Fruit fly (Drosophila melanogaster) whole organism, prepupa: ENCODE results near the gene CG1812.
A peak's percentile ranks its signal among the peaks of the same experiment; 100 is the strongest.

Source experiments
- CG10669 ChIP-seq: fragments of 200-800 bp; sonication (Bioruptor generic); optimal IDR thresholded peaks from 3 replicates; lab custom pipeline; 2018; ENCODE audit warnings: missing biosample characterization, mild to moderate bottlenecking, missing genetic modification characterization, moderate library complexity
- CG1621 ChIP-seq: fragments of 200-800 bp; sonication (Bioruptor generic); optimal IDR thresholded peaks from 3 replicates; lab custom pipeline; 2018; ENCODE audit warnings: missing biosample characterization, mild to moderate bottlenecking, missing genetic modification characterization
- CG34406 ChIP-seq: fragments of 200-800 bp; sonication (Bioruptor generic); optimal IDR thresholded peaks from 3 replicates; lab custom pipeline; 2016; ENCODE audit warnings: missing biosample characterization, missing genetic modification characterization
- CG3919 ChIP-seq: fragments of 200-800 bp; sonication (Bioruptor generic); optimal IDR thresholded peaks from 3 replicates; lab custom pipeline; 2016; ENCODE audit warnings: missing biosample characterization, missing genetic modification characterization
- CG6792 ChIP-seq: fragments of 200-800 bp; sonication (Bioruptor generic); optimal IDR thresholded peaks from 3 replicates; lab custom pipeline; 2016; ENCODE audit warnings: missing biosample characterization, missing genetic modification characterization
- CG6808 ChIP-seq: fragments of 200-800 bp; sonication (Bioruptor generic); optimal IDR thresholded peaks from 3 replicates; lab custom pipeline; 2017; ENCODE audit warnings: missing biosample characterization, missing genetic modification characterization, mild to moderate bottlenecking, moderate library complexity, missing genetic modification reagents
- CG6854 ChIP-seq: fragments of 200-800 bp; sonication (Bioruptor generic); optimal IDR thresholded peaks from 2 replicates; lab custom pipeline; 2017; ENCODE audit warnings: missing biosample characterization, mild to moderate bottlenecking, missing genetic modification characterization
- Gug ChIP-seq: fragments of 200-800 bp; sonication (Bioruptor generic); IDR thresholded peaks from 2 replicates; pipeline ENCODE4 v1.3.6; 2022; ENCODE audit warnings: missing biosample characterization, missing genetic modification characterization
- acj6 ChIP-seq: fragments of 200-800 bp; sonication (Bioruptor generic); optimal IDR thresholded peaks from 3 replicates; lab custom pipeline; 2016; ENCODE audit warnings: missing biosample characterization, missing genetic modification characterization
- fkh ChIP-seq: fragments of 200-800 bp; sonication (Bioruptor generic); optimal IDR thresholded peaks from 3 replicates; lab custom pipeline; 2017; ENCODE audit warnings: missing biosample characterization, mild to moderate bottlenecking, missing genetic modification characterization, moderate library complexity

dm6 chrX:20501640-20502039, 9.7 kb upstream of the CG1812 start:
- TF ChIP-seq fkh (GFP tag; lab: Kevin White, UChicago) (no peak), Gug (GFP tag; lab: Robert Waterston, UW) (no peak), CG6792 (GFP tag; lab: Kevin White, UChicago) (no peak), CG6808 (GFP tag; lab: Kevin White, UChicago) (peak; percentile 7), acj6 (GFP tag; lab: Kevin White, UChicago) (peak; percentile 19), CG1621 (tag; lab: Kevin White, UChicago) (no peak), CG34406 (no peak), CG6854 (GFP tag; lab: Kevin White, UChicago) (no peak), CG3919 (GFP tag; lab: Kevin White, UChicago) (no peak), CG10669 (GFP tag; lab: Kevin White, UChicago) (peak; percentile 7)
